Fruit fly (Drosophila melanogaster): ENCODE data around the gene chrb.

Gene chrb

dm6 chr3L:11526644-11527184, 39.4 kb downstream of the chrb start:
- TF ChIP-seq EcR (GFP tag; optimal IDR thresholded peaks at IDR 0.05), result peak; percentile 51
- no peak for TF ChIP-seq CG8301 (tag; optimal IDR thresholded peaks at IDR 0.05)

dm6 chr3L:11528397-11528923, 41.1 kb downstream of the chrb start:
- TF ChIP-seq CG8159 (tag; optimal IDR thresholded peaks at IDR 0.05) (no peak), CG4496 (GFP tag; IDR thresholded peaks at IDR 0.05) (no peak), Snoo (tag; optimal IDR thresholded peaks at IDR 0.05) (no peak), EcR (GFP tag; optimal IDR thresholded peaks at IDR 0.05) (no peak), Pif1A (GFP tag; optimal IDR thresholded peaks at IDR 0.05) (no peak), CG17806 (tag; optimal IDR thresholded peaks at IDR 0.05) (no peak), CG8301 (tag; optimal IDR thresholded peaks at IDR 0.05) (no peak), CG34367 (tag; optimal IDR thresholded peaks at IDR 0.05) (no peak), gl (tag; optimal IDR thresholded peaks at IDR 0.05) (no peak), fd96Ca (GFP tag; IDR thresholded peaks at IDR 0.05) (no peak), rn (GFP tag; IDR thresholded peaks at IDR 0.05) (no peak), CG9948 (tag; optimal IDR thresholded peaks at IDR 0.05) (no peak), CG14655 (GFP tag; optimal IDR thresholded peaks at IDR 0.05) (no peak), D1 (tag; optimal IDR thresholded peaks at IDR 0.05) (no peak), CG10348 (GFP tag; IDR thresholded peaks at IDR 0.05) (no peak), CG12605 (GFP tag; IDR thresholded peaks at IDR 0.05) (no peak), CG13204 (GFP tag; optimal IDR thresholded peaks at IDR 0.05) (no peak), CG32121 (GFP tag; IDR thresholded peaks at IDR 0.05) (no peak)

- TF ChIP-seq CG4496 (GFP tag; IDR thresholded peaks at IDR 0.05) (no peak), fd96Ca (GFP tag; IDR thresholded peaks at IDR 0.05) (no peak), CG15710 (tag; optimal IDR thresholded peaks at IDR 0.05) (no peak), CG10348 (GFP tag; IDR thresholded peaks at IDR 0.05) (no peak), Pif1B (GFP tag; optimal IDR thresholded peaks at IDR 0.05) (no peak), CG17806 (tag; optimal IDR thresholded peaks at IDR 0.05) (no peak), CG8159 (tag; optimal IDR thresholded peaks at IDR 0.05) (no peak), Pif1A (GFP tag; optimal IDR thresholded peaks at IDR 0.05) (no peak), gl (tag; optimal IDR thresholded peaks at IDR 0.05) (no peak), Ets98B (GFP tag; IDR thresholded peaks at IDR 0.05) (no peak), Snoo (tag; optimal IDR thresholded peaks at IDR 0.05) (no peak)
These were observed 42.4 kb downstream of the chrb start for dm6 chr3L:11529707-11530106.

dm6 chr3L:11530370-11530769, 43.0 kb downstream of the chrb start:
- TF ChIP-seq fd96Ca (GFP tag; IDR thresholded peaks at IDR 0.05), result no peak
- TF ChIP-seq CG14655 (GFP tag; optimal IDR thresholded peaks at IDR 0.05), result no peak
- no peak for TF ChIP-seq CG34367 (tag; optimal IDR thresholded peaks at IDR 0.05)
- no peak for TF ChIP-seq CG8159 (tag; optimal IDR thresholded peaks at IDR 0.05)
- TF ChIP-seq CG32121 (GFP tag; IDR thresholded peaks at IDR 0.05), result no peak
- no peak for TF ChIP-seq rn (GFP tag; IDR thresholded peaks at IDR 0.05)
- TF ChIP-seq CG8301 (tag; optimal IDR thresholded peaks at IDR 0.05), result no peak
- no peak for TF ChIP-seq EcR (GFP tag; optimal IDR thresholded peaks at IDR 0.05)

- peak; percentile 28; the same call in 1 of the 3 replicates for TF ChIP-seq fd96Ca (GFP tag; IDR thresholded peaks at IDR 0.05)
- no peak for TF ChIP-seq CG8301 (tag; optimal IDR thresholded peaks at IDR 0.05)
- TF ChIP-seq rn (GFP tag; IDR thresholded peaks at IDR 0.05), result no peak
- no peak for TF ChIP-seq Pif1B (GFP tag; optimal IDR thresholded peaks at IDR 0.05)
- TF ChIP-seq CG8159 (tag; optimal IDR thresholded peaks at IDR 0.05), result peak; percentile 11
- TF ChIP-seq CG13204 (GFP tag; optimal IDR thresholded peaks at IDR 0.05), result no peak
- no peak for TF ChIP-seq CG12605 (GFP tag; IDR thresholded peaks at IDR 0.05)
- TF ChIP-seq Snoo (tag; optimal IDR thresholded peaks at IDR 0.05), result no peak
- TF ChIP-seq Ets98B (GFP tag; IDR thresholded peaks at IDR 0.05), result 0 out of 2 replicates have a peak, but pooled peaks have one; percentile 8
- no peak for TF ChIP-seq EcR (GFP tag; optimal IDR thresholded peaks at IDR 0.05)
- no peak for TF ChIP-seq CG34367 (tag; optimal IDR thresholded peaks at IDR 0.05)
- TF ChIP-seq CG14655 (GFP tag; optimal IDR thresholded peaks at IDR 0.05), result no peak
- no peak for TF ChIP-seq Pif1A (GFP tag; optimal IDR thresholded peaks at IDR 0.05)
- no peak for TF ChIP-seq CG15710 (tag; optimal IDR thresholded peaks at IDR 0.05)
- TF ChIP-seq CG9948 (tag; optimal IDR thresholded peaks at IDR 0.05), result no peak
- TF ChIP-seq D1 (tag; optimal IDR thresholded peaks at IDR 0.05), result no peak
- peak; percentile 48; the same call in 2 of the 3 replicates for TF ChIP-seq CG4496 (GFP tag; IDR thresholded peaks at IDR 0.05)
- TF ChIP-seq CG10348 (GFP tag; IDR thresholded peaks at IDR 0.05), result no peak
These were observed 44.0 kb downstream of the chrb start for dm6 chr3L:11531300-11531699.

dm6 chr3L:11531994-11532732, 44.8 kb downstream of the chrb start:
- TF ChIP-seq Pif1B (GFP tag; optimal IDR thresholded peaks at IDR 0.05) (no peak), Pif1A (GFP tag; optimal IDR thresholded peaks at IDR 0.05) (no peak), CG8159 (tag; optimal IDR thresholded peaks at IDR 0.05) (peak; percentile 6), CG15710 (tag; optimal IDR thresholded peaks at IDR 0.05) (peak; percentile 1), CG13204 (GFP tag; optimal IDR thresholded peaks at IDR 0.05) (no peak), CG14655 (GFP tag; optimal IDR thresholded peaks at IDR 0.05) (peak; percentile 55), CG17806 (tag; optimal IDR thresholded peaks at IDR 0.05) (peak; percentile 14), gl (tag; optimal IDR thresholded peaks at IDR 0.05) (no peak), CG8301 (tag; optimal IDR thresholded peaks at IDR 0.05) (peak; percentile 39), CG32121 (GFP tag; IDR thresholded peaks at IDR 0.05) (peak; percentile 34; the same call in 1 of the 2 replicates)

Data from whole organism, pupa.